Fruit fly (Drosophila melanogaster) whole organism, embryonic: ENCODE results near the gene PGAP1.

Experiments used
- Adf1 ChIP-seq: fragments of 200-800 bp; sonication (Bioruptor generic); IDR thresholded peaks from 2 replicates; pipeline ENCODE4 v1.3.6; 2022; ENCODE audit warnings: missing biosample characterization, missing genetic modification characterization
- CG10267 ChIP-seq: fragments of 200-800 bp; sonication (Bioruptor generic); optimal IDR thresholded peaks from 2 replicates; lab custom pipeline; 2018; ENCODE audit warnings: missing biosample characterization, mild to moderate bottlenecking, missing genetic modification characterization, moderate library complexity
- CG11560 ChIP-seq: fragments of 200-800 bp; sonication (Bioruptor generic); IDR thresholded peaks from 3 replicates; pipeline ENCODE4 v1.3.6; 2022; ENCODE audit warnings: missing biosample characterization, missing genetic modification characterization
- CG11696 ChIP-seq: fragments of 200-800 bp; sonication (Bioruptor generic); IDR thresholded peaks from 2 replicates; pipeline ENCODE4 v1.3.6; 2022; ENCODE audit warnings: missing biosample characterization, missing genetic modification characterization
- CG13775 ChIP-seq: fragments of 200-800 bp; sonication (Bioruptor generic); optimal IDR thresholded peaks from 3 replicates; lab custom pipeline; 2017; ENCODE audit warnings: missing biosample characterization, mild to moderate bottlenecking, missing genetic modification characterization
- CG14667 ChIP-seq: fragments of 200-800 bp; sonication (Bioruptor generic); IDR thresholded peaks from 2 replicates; pipeline ENCODE4 v1.3.6; 2022; ENCODE audit warnings: missing biosample characterization, missing genetic modification characterization
- CG15269 ChIP-seq: fragments of 200-800 bp; sonication (Bioruptor generic); optimal IDR thresholded peaks from 2 replicates; lab custom pipeline; 2018; ENCODE audit warnings: missing biosample characterization, mild to moderate bottlenecking, missing genetic modification characterization, moderate library complexity
- CG1792 ChIP-seq: fragments of 200-800 bp; sonication (Bioruptor generic); optimal IDR thresholded peaks from 2 replicates; lab custom pipeline; 2016; ENCODE audit warnings: missing biosample characterization, missing genetic modification characterization
- CG18619 ChIP-seq: fragments of 200-800 bp; sonication (Bioruptor generic); optimal IDR thresholded peaks from 3 replicates; lab custom pipeline; 2017; ENCODE audit warnings: missing biosample characterization, mild to moderate bottlenecking, missing genetic modification characterization
- CG2678 ChIP-seq: fragments of 200-800 bp; sonication (Bioruptor generic); optimal IDR thresholded peaks from 3 replicates; lab custom pipeline; 2019; ENCODE audit warnings: missing biosample characterization, mild to moderate bottlenecking, missing genetic modification characterization, moderate library complexity
- CG31224 ChIP-seq: fragments of 200-800 bp; sonication (Bioruptor generic); IDR thresholded peaks from 2 replicates; pipeline ENCODE4 v1.3.6; 2022; ENCODE audit warnings: missing biosample characterization, missing genetic modification characterization
- CG31365 ChIP-seq: fragments of 200-800 bp; sonication (Bioruptor generic); optimal IDR thresholded peaks from 2 replicates; lab custom pipeline; 2018; ENCODE audit warnings: missing biosample characterization, mild to moderate bottlenecking, missing genetic modification characterization
- CG31388 ChIP-seq: fragments of 200-800 bp; sonication (Bioruptor generic); optimal IDR thresholded peaks from 2 replicates; lab custom pipeline; 2016; ENCODE audit warnings: missing biosample characterization, missing genetic modification characterization
- CG31441 ChIP-seq: fragments of 200-800 bp; sonication (Bioruptor generic); IDR thresholded peaks from 2 replicates; pipeline ENCODE4 v1.3.6; 2022; ENCODE audit warnings: missing biosample characterization, missing genetic modification characterization
- CG43689 ChIP-seq: fragments of 200-800 bp; sonication (Bioruptor generic); IDR thresholded peaks from 2 replicates; pipeline ENCODE4 v1.3.6; 2022; ENCODE audit warnings: missing biosample characterization, missing genetic modification characterization
- CG5245 ChIP-seq: fragments of 200-800 bp; sonication (Bioruptor generic); optimal IDR thresholded peaks from 3 replicates; lab custom pipeline; 2016; ENCODE audit warnings: missing biosample characterization, missing genetic modification characterization
- CG6175 ChIP-seq: fragments of 200-800 bp; sonication (Bioruptor generic); IDR thresholded peaks from 3 replicates; pipeline ENCODE4 v1.3.6; 2022; ENCODE audit warnings: missing biosample characterization, missing genetic modification characterization
- CG6254 ChIP-seq: fragments of 200-800 bp; sonication (Bioruptor generic); optimal IDR thresholded peaks from 3 replicates; lab custom pipeline; 2017; ENCODE audit warnings: mild to moderate bottlenecking, missing biosample characterization, missing genetic modification reagents, missing genetic modification characterization
- CG6765 ChIP-seq: fragments of 200-800 bp; sonication (Bioruptor generic); optimal IDR thresholded peaks from 3 replicates; lab custom pipeline; 2017; ENCODE audit warnings: missing biosample characterization, mild to moderate bottlenecking, missing genetic modification characterization
- CG7357 ChIP-seq: fragments of 200-800 bp; sonication (Bioruptor generic); IDR thresholded peaks from 3 replicates; pipeline ENCODE4 v1.3.6; 2022; ENCODE audit warnings: missing biosample characterization, missing genetic modification characterization
- CG8478 ChIP-seq: fragments of >200 bp; optimal IDR thresholded peaks from 2 replicates; lab custom pipeline; 2018
- CG9609 ChIP-seq: fragments of 200-800 bp; sonication (Bioruptor generic); optimal IDR thresholded peaks from 3 replicates; lab custom pipeline; 2016; ENCODE audit warnings: missing biosample characterization, missing genetic modification characterization
- Fer1 ChIP-seq: fragments of 200-800 bp; sonication (Bioruptor generic); optimal IDR thresholded peaks from 2 replicates; lab custom pipeline; 2017; ENCODE audit warnings: missing biosample characterization, mild to moderate bottlenecking, missing genetic modification characterization
- H15 ChIP-seq: fragments of 200-800 bp; sonication (Bioruptor generic); IDR thresholded peaks from 3 replicates; pipeline ENCODE4 v1.3.6; 2022; ENCODE audit warnings: missing biosample characterization, missing genetic modification characterization
- HHEX ChIP-seq: fragments of 200-800 bp; sonication (Bioruptor generic); optimal IDR thresholded peaks from 3 replicates; lab custom pipeline; 2017; ENCODE audit warnings: missing biosample characterization, mild to moderate bottlenecking, missing genetic modification characterization, missing genetic modification reagents
- HLHmδ ChIP-seq: fragments of 200-800 bp; sonication (Bioruptor generic); optimal IDR thresholded peaks from 2 replicates; lab custom pipeline; 2018; ENCODE audit warnings: missing biosample characterization, mild to moderate bottlenecking, missing genetic modification characterization, moderate library complexity
- HmgZ ChIP-seq: fragments of 200-800 bp; sonication (Bioruptor generic); optimal IDR thresholded peaks from 2 replicates; lab custom pipeline; 2018; ENCODE audit warnings: missing biosample characterization, mild to moderate bottlenecking, missing genetic modification characterization
- NC2α ChIP-seq: fragments of 200-800 bp; sonication (Bioruptor generic); optimal IDR thresholded peaks from 2 replicates; lab custom pipeline; 2016; ENCODE audit warnings: missing biosample characterization, missing genetic modification characterization
- NK7.1 ChIP-seq: fragments of 200-800 bp; sonication (Bioruptor generic); optimal IDR thresholded peaks from 3 replicates; lab custom pipeline; 2016; ENCODE audit warnings: missing biosample characterization, missing genetic modification characterization
- Nf-YC ChIP-seq: fragments of 200-800 bp; optimal IDR thresholded peaks from 3 replicates; lab custom pipeline; 2019; ENCODE audit warnings: missing biosample characterization, mild to moderate bottlenecking, missing genetic modification characterization, moderate library complexity
- Sox100B ChIP-seq: fragments of 200-800 bp; sonication (Bioruptor generic); optimal IDR thresholded peaks from 3 replicates; lab custom pipeline; 2018; ENCODE audit warnings: missing biosample characterization, mild to moderate bottlenecking, missing genetic modification characterization
- ci ChIP-seq: fragments of 200-800 bp; sonication (Bioruptor generic); IDR thresholded peaks from 3 replicates; pipeline ENCODE4 v1.3.6; 2022; ENCODE audit warnings: missing biosample characterization, missing genetic modification characterization
- dmrt11E ChIP-seq: fragments of 200-800 bp; sonication (Bioruptor generic); optimal IDR thresholded peaks from 3 replicates; lab custom pipeline; 2018; ENCODE audit warnings: missing biosample characterization, mild to moderate bottlenecking, missing genetic modification characterization, moderate library complexity
- ems ChIP-seq: fragments of 200-800 bp; sonication (Bioruptor generic); optimal IDR thresholded peaks from 3 replicates; lab custom pipeline; 2016; ENCODE audit warnings: missing biosample characterization, missing genetic modification characterization
- fd102C ChIP-seq: fragments of 200-800 bp; sonication (Bioruptor generic); optimal IDR thresholded peaks from 2 replicates; lab custom pipeline; 2018; ENCODE audit warnings: missing biosample characterization, mild to moderate bottlenecking, missing genetic modification characterization, moderate library complexity
- fd3F ChIP-seq: fragments of 200-800 bp; sonication (Bioruptor generic); optimal IDR thresholded peaks from 2 replicates; lab custom pipeline; 2018; ENCODE audit warnings: missing biosample characterization, mild to moderate bottlenecking, missing genetic modification characterization, moderate library complexity
- gt ChIP-seq: fragments of 200-800 bp; sonication (Bioruptor generic); IDR thresholded peaks from 2 replicates; pipeline ENCODE4 v1.3.6; 2022; ENCODE audit warnings: missing biosample characterization, missing genetic modification characterization
- h ChIP-seq: fragments of >200 bp; optimal IDR thresholded peaks from 2 replicates; lab custom pipeline; 2017
- hbn ChIP-seq: fragments of 200-800 bp; sonication (Bioruptor generic); IDR thresholded peaks from 2 replicates; pipeline ENCODE4 v1.3.6; 2022; ENCODE audit warnings: missing biosample characterization, missing genetic modification characterization; ENCODE audit not compliant: partially characterized antibody
- insv ChIP-seq, 2 experiments: fragments of 200-800 bp; sonication (Bioruptor generic); optimal IDR thresholded peaks; 3 replicates each; lab custom pipeline; 2016 to 2018; ENCODE audit warnings: missing biosample characterization in 2 of 2, missing genetic modification characterization in 2 of 2
- lola ChIP-seq, 3 experiments: fragments of >200 bp in 2 of 3; fragments of 200-800 bp in 1 of 3; sonication (Bioruptor generic) in 1 of 3; optimal IDR thresholded peaks; 2 replicates each; lab custom pipeline; 2017 to 2019; ENCODE audit warnings: missing biosample characterization in 3 of 3, missing genetic modification characterization in 3 of 3, mild to moderate bottlenecking in 1 of 3, moderate library complexity in 1 of 3
- nmo ChIP-seq: fragments of 200-800 bp; sonication (Bioruptor generic); optimal IDR thresholded peaks from 2 replicates; lab custom pipeline; 2018; ENCODE audit warnings: missing biosample characterization, mild to moderate bottlenecking, missing genetic modification characterization, moderate library complexity
- pros ChIP-seq: fragments of 200-800 bp; sonication (Bioruptor generic); optimal IDR thresholded peaks from 3 replicates; lab custom pipeline; 2019; ENCODE audit warnings: missing biosample characterization, mild to moderate bottlenecking, missing genetic modification characterization, moderate library complexity
- rib ChIP-seq: fragments of 200-800 bp; sonication (Bioruptor generic); IDR thresholded peaks from 2 replicates; pipeline ENCODE4 v1.3.6; 2022; ENCODE audit warnings: missing biosample characterization, missing genetic modification characterization
- row ChIP-seq: fragments of 200-800 bp; sonication (Bioruptor generic); IDR thresholded peaks from 3 replicates; pipeline ENCODE4 v1.3.6; 2022; ENCODE audit warnings: missing biosample characterization, missing genetic modification characterization
- sisA ChIP-seq: fragments of 200-800 bp; sonication (Bioruptor generic); IDR thresholded peaks from 2 replicates; pipeline ENCODE4 v1.3.6; 2022; ENCODE audit warnings: missing biosample characterization, missing genetic modification characterization
- tll ChIP-seq, 2 experiments: fragments of 200-800 bp in 1 of 2; fragments of >200 bp in 1 of 2; sonication (Bioruptor generic) in 1 of 2; optimal IDR thresholded peaks; 2 replicates each; lab custom pipeline; 2017 to 2019; ENCODE audit warnings: missing biosample characterization in 2 of 2, missing genetic modification characterization in 2 of 2, mild to moderate bottlenecking in 1 of 2, moderate library complexity in 1 of 2
- tup ChIP-seq: fragments of 200-800 bp; sonication (Bioruptor generic); optimal IDR thresholded peaks from 2 replicates; lab custom pipeline; 2016; ENCODE audit warnings: missing biosample characterization, mild to moderate bottlenecking, missing genetic modification characterization, moderate library complexity
- tx ChIP-seq: fragments of 200-800 bp; sonication (Bioruptor generic); optimal IDR thresholded peaks from 2 replicates; lab custom pipeline; 2016; ENCODE audit warnings: missing biosample characterization, missing genetic modification characterization
- zen2 ChIP-seq: fragments of 200-800 bp; sonication (Bioruptor generic); IDR thresholded peaks from 3 replicates; pipeline ENCODE4 v1.3.6; 2022; ENCODE audit warnings: missing biosample characterization, missing genetic modification characterization; ENCODE audit not compliant: partially characterized antibody

The PGAP1 gene

DNA sequence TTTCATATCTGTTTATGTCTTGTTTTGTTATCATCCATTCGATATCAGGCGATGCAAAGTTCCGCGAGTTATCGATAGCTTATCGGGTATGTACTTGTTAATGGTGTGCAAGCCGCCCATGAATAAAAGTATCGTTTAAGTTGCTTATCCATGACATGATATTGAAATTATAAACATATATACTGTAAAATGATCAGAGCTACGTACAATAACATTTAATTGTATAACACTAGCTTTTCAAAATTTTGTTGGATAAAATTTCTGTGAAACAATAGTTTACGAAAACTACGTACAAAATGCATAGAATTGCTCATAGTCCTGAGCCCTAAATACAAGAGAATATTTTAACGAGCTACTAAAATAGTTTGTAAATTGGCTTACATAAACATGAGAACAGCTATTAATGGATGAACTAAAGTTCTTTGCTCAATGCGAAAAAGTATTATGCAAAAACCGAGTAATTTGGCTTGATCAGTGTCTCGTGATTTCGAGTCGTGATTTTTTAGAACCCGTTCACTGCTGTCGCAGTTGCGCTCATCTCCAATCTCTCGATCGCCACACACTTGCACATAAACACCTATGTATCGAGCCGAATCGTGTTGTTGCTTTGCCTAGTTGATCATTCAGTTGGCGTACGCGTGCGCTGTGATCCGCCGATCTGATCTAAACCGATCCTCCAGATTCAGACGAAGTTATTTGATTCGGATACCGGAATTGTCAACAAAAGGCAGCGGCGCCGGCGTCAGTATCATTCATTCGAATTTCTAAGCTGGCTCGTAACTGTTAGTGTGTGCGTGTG, at the start of gene PGAP1, which contains the start of gene cv:
PGAP1 (minus strand) TSS at position 57 of the 799 bp plus-strand sequence.
cv (plus strand) TSS at position 586 of the 799 bp plus-strand sequence.
- TF ChIP-seq CG2678 (no peak), HmgZ (tag; lab: Kevin White, UChicago) (no peak), tll (GFP tag; optimal IDR thresholded peaks at IDR 0.05; lab: Kevin White, UChicago) (peak; percentile 22 to 29), CG15269 (tag; lab: Kevin White, UChicago) (no peak), CG13775 (peak; percentile 27), CG43689 (GFP tag; lab: Robert Waterston, UW) (no peak), gt (no peak), Adf1 (GFP tag; lab: Robert Waterston, UW) (no peak), CG6175 (GFP tag; lab: Robert Waterston, UW) (no peak), CG6765 (GFP tag; lab: Kevin White, UChicago) (no peak), h (lab: Kevin White, UChicago) (no peak), ci (GFP tag; lab: Robert Waterston, UW) (peak; percentile 11; the same call in 1 of the 3 replicates), CG10267 (tag; lab: Kevin White, UChicago) (peak; percentile 24), CG31365 (tag; lab: Kevin White, UChicago) (no peak), insv (GFP tag; optimal IDR thresholded peaks at IDR 0.05; lab: Kevin White, UChicago) (no peak), CG11560 (tag; lab: Robert Waterston, UW) (peak; percentile 96), pros (GFP tag; lab: Kevin White, UChicago) (no peak), tup (no peak), H15 (no peak), ems (peak; percentile 10), CG7357 (GFP tag; lab: Robert Waterston, UW) (no peak), Nf-YC (tag; lab: Kevin White, UChicago) (no peak), CG1792 (no peak), CG9609 (GFP tag; lab: Kevin White, UChicago) (no peak), CG31224 (GFP tag; lab: Robert Waterston, UW) (no peak), CG31441 (GFP tag; lab: Robert Waterston, UW) (peak; percentile 65; the same call in 1 of the 2 replicates), fd102C (no peak), HLHmδ (GFP tag; lab: Kevin White, UChicago) (no peak), tx (GFP tag; lab: Kevin White, UChicago) (no peak), lola (GFP tag; optimal IDR thresholded peaks at IDR 0.05; lab: Kevin White, UChicago) (peak in 1 of 3 experiments; percentile 53), CG14667 (GFP tag; lab: Robert Waterston, UW) (no peak), CG8478 (lab: Kevin White, UChicago) (peak; percentile 76), zen2 (peak; percentile 76), sisA (GFP tag; lab: Robert Waterston, UW) (no peak), CG18619 (no peak), nmo (GFP tag; lab: Kevin White, UChicago) (peak; percentile 45), HHEX (GFP tag; lab: Kevin White, UChicago) (no peak), row (GFP tag; lab: Robert Waterston, UW) (peak; percentile 75), dmrt11E (tag; lab: Kevin White, UChicago) (peak; percentile 13), CG5245 (no peak), hbn (peak; percentile 64), rib (GFP tag; lab: Robert Waterston, UW) (no peak), Sox100B (GFP tag; lab: Kevin White, UChicago) (no peak), CG6254 (GFP tag; lab: Kevin White, UChicago) (no peak), fd3F (GFP tag; lab: Kevin White, UChicago) (no peak), Fer1 (GFP tag; lab: Kevin White, UChicago) (no peak), CG11696 (no peak), CG31388 (GFP tag; lab: Kevin White, UChicago) (no peak), NK7.1 (GFP tag; lab: Kevin White, UChicago) (no peak), NC2α (GFP tag; lab: Kevin White, UChicago) (no peak)
